Worm (Caenorhabditis elegans) whole organism, L3 larva: ENCODE results near the gene ugt-63.

Source experiments
- R02D3.7 ChIP-seq: fragments of 150-350 bp; optimal IDR thresholded peaks from 2 replicates; lab custom pipeline; 2014; ENCODE audit warnings: missing biosample characterization, missing genetic modification characterization
- ZK546.5 ChIP-seq: sonication (generic microtip); optimal IDR thresholded peaks from 2 replicates; lab custom pipeline; 2017; ENCODE audit warnings: missing biosample characterization, missing genetic modification characterization
- ceh-16 ChIP-seq: sonication (generic microtip); optimal IDR thresholded peaks from 2 replicates; lab custom pipeline; 2017; ENCODE audit warnings: missing biosample characterization, missing genetic modification characterization
- ceh-82 ChIP-seq: fragments of 150-350 bp; optimal IDR thresholded peaks from 2 replicates; lab custom pipeline; 2014; ENCODE audit warnings: missing biosample characterization, missing genetic modification characterization
- ceh-9 ChIP-seq: sonication (generic microtip); optimal IDR thresholded peaks from 2 replicates; lab custom pipeline; 2018; ENCODE audit warnings: missing biosample characterization, missing genetic modification characterization
- daf-12 ChIP-seq: fragments of 150-350 bp; optimal IDR thresholded peaks from 2 replicates; lab custom pipeline; 2014; ENCODE audit warnings: missing biosample characterization, missing genetic modification reagents, missing genetic modification characterization
- egl-27 ChIP-seq: sonication (generic microtip); optimal IDR thresholded peaks from 4 replicates; lab custom pipeline; 2017; ENCODE audit warnings: missing biosample characterization, missing genetic modification reagents, missing genetic modification characterization
- elt-1 ChIP-seq: fragments of 150-350 bp; optimal IDR thresholded peaks from 2 replicates; lab custom pipeline; 2014; ENCODE audit warnings: missing biosample characterization, missing genetic modification characterization
- elt-2 ChIP-seq: sonication (generic microtip); optimal IDR thresholded peaks from 2 replicates; lab custom pipeline; 2016; ENCODE audit warnings: missing genetic modification reagents, mild to moderate bottlenecking, missing genetic modification characterization, missing compliant biosample characterization
- elt-3 ChIP-seq, 3 experiments: fragments of 150-350 bp in 1 of 3; sonication (generic microtip) in 2 of 3; optimal IDR thresholded peaks; 2 replicates in 2 of 3; 4 replicates in 1 of 3; lab custom pipeline; 2014 to 2017; ENCODE audit warnings: missing biosample characterization in 3 of 3, missing genetic modification characterization in 3 of 3
- eor-1 ChIP-seq, 2 experiments: fragments of 150-350 bp; optimal IDR thresholded peaks; 2 replicates each; lab custom pipeline; 2014 to 2018; ENCODE audit warnings: missing biosample characterization in 2 of 2, missing genetic modification characterization in 2 of 2
- fkh-2 ChIP-seq: fragments of 150-350 bp; optimal IDR thresholded peaks from 2 replicates; lab custom pipeline; 2014; ENCODE audit warnings: missing biosample characterization, missing genetic modification reagents, missing genetic modification characterization
- fos-1 ChIP-seq: fragments of 150-350 bp; optimal IDR thresholded peaks from 2 replicates; lab custom pipeline; 2014; ENCODE audit warnings: missing biosample characterization, missing genetic modification characterization
- hmg-11 ChIP-seq: sonication (generic microtip); optimal IDR thresholded peaks from 2 replicates; lab custom pipeline; 2016; ENCODE audit warnings: missing genetic modification characterization, missing compliant biosample characterization
- lin-15B ChIP-seq: fragments of 150-350 bp; optimal IDR thresholded peaks from 2 replicates; lab custom pipeline; 2014; ENCODE audit warnings: missing biosample characterization, missing genetic modification characterization
- lin-39 ChIP-seq: fragments of 150-350 bp; optimal IDR thresholded peaks from 2 replicates; lab custom pipeline; 2018; ENCODE audit warnings: missing biosample characterization, missing genetic modification reagents, missing genetic modification characterization
- lsy-12 ChIP-seq: sonication (generic microtip); optimal IDR thresholded peaks from 2 replicates; lab custom pipeline; 2016; ENCODE audit warnings: mild to moderate bottlenecking, missing genetic modification characterization, missing compliant biosample characterization
- mml-1 ChIP-seq: fragments of 150-350 bp; sonication (generic microtip); optimal IDR thresholded peaks from 3 replicates; lab custom pipeline; 2014; ENCODE audit warnings: missing biosample characterization, missing genetic modification characterization
- nfya-1 ChIP-seq: sonication (generic microtip); optimal IDR thresholded peaks from 2 replicates; lab custom pipeline; 2017; ENCODE audit warnings: missing genetic modification characterization, mild to moderate bottlenecking, missing compliant biosample characterization, antibody characterized with exemption, moderate library complexity; ENCODE audit not compliant: insufficient read depth
- nhr-11 ChIP-seq: fragments of 150-350 bp; optimal IDR thresholded peaks from 2 replicates; lab custom pipeline; 2014; ENCODE audit warnings: missing biosample characterization, missing genetic modification characterization
- nhr-12 ChIP-seq: fragments of 150-350 bp; optimal IDR thresholded peaks from 2 replicates; lab custom pipeline; 2014; ENCODE audit warnings: missing biosample characterization, missing genetic modification characterization
- nhr-23 ChIP-seq: fragments of 150-350 bp; optimal IDR thresholded peaks from 2 replicates; lab custom pipeline; 2014; ENCODE audit warnings: missing biosample characterization, missing genetic modification reagents, missing genetic modification characterization
- nhr-237 ChIP-seq: fragments of 150-350 bp; optimal IDR thresholded peaks from 2 replicates; lab custom pipeline; 2014; ENCODE audit warnings: missing biosample characterization, missing genetic modification characterization
- nhr-25 ChIP-seq: sonication (generic microtip); optimal IDR thresholded peaks from 2 replicates; lab custom pipeline; 2017; ENCODE audit warnings: missing biosample characterization, missing genetic modification characterization
- nhr-43 ChIP-seq: sonication (generic microtip); optimal IDR thresholded peaks from 2 replicates; lab custom pipeline; 2016; ENCODE audit warnings: mild to moderate bottlenecking, missing genetic modification characterization, missing compliant biosample characterization; ENCODE audit not compliant: poor library complexity, severe bottlenecking
- nhr-76 ChIP-seq: fragments of 150-350 bp; sonication (generic microtip); optimal IDR thresholded peaks from 5 replicates; lab custom pipeline; 2014; ENCODE audit warnings: missing biosample characterization, missing genetic modification characterization
- pha-4 ChIP-seq: fragments of 150-350 bp; optimal IDR thresholded peaks from 2 replicates; lab custom pipeline; 2014; ENCODE audit warnings: missing biosample characterization, missing genetic modification reagents, missing genetic modification characterization
- pqm-1 ChIP-seq: fragments of 150-350 bp; optimal IDR thresholded peaks from 2 replicates; lab custom pipeline; 2017; ENCODE audit warnings: missing biosample characterization, missing genetic modification characterization, inconsistent platforms
- sea-2 ChIP-seq: fragments of 150-350 bp; sonication (generic microtip); optimal IDR thresholded peaks from 4 replicates; lab custom pipeline; 2014; ENCODE audit warnings: missing biosample characterization, missing genetic modification reagents, missing genetic modification characterization
- skn-1 ChIP-seq: fragments of 150-350 bp; optimal IDR thresholded peaks from 2 replicates; lab custom pipeline; 2014; ENCODE audit warnings: missing biosample characterization, missing genetic modification characterization
- snpc-4 ChIP-seq: fragments of 150-350 bp; optimal IDR thresholded peaks from 2 replicates; lab custom pipeline; 2014; ENCODE audit warnings: missing biosample characterization, missing genetic modification characterization
- tbx-2 ChIP-seq: sonication (generic microtip); optimal IDR thresholded peaks from 2 replicates; lab custom pipeline; 2016; ENCODE audit warnings: mild to moderate bottlenecking, missing genetic modification characterization, missing compliant biosample characterization
- unc-39 ChIP-seq: sonication (generic microtip); optimal IDR thresholded peaks from 4 replicates; lab custom pipeline; 2017; ENCODE audit warnings: missing biosample characterization, missing genetic modification characterization
- unc-62 ChIP-seq: fragments of 150-350 bp; sonication (generic microtip); optimal IDR thresholded peaks from 4 replicates; lab custom pipeline; 2014; ENCODE audit warnings: missing biosample characterization, missing genetic modification reagents, missing genetic modification characterization
- zag-1 ChIP-seq: fragments of 150-350 bp; optimal IDR thresholded peaks from 2 replicates; lab custom pipeline; 2014; ENCODE audit warnings: missing biosample characterization, missing genetic modification characterization
- ztf-4 ChIP-seq: fragments of 150-350 bp; optimal IDR thresholded peaks from 2 replicates; lab custom pipeline; 2014; ENCODE audit warnings: missing biosample characterization, missing genetic modification characterization

The ugt-63 gene

DNA sequence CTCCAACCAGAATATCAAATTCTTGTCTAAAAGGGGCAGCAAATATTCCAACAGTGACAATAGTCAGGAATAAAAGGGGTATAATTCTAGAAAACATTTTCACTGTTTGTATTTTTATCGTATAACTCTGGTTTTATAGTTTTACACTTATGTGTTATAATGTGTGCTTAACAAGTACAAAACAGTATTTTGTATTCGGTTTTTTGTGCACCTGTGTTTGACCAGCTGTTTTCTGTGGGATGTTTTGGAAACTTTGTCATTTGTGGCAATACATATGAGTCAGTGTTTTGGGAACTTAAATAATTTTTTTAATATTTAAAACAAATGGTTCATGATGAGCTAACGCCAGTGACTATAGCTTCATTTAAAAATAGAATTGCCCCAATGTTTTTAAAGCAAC lies 35.8 kb upstream of the ugt-63 start, which contains the start of gene F14F9.6:
F14F9.6 (minus strand) TSS at position 101 of the 400 bp plus-strand sequence.
- no peak for TF ChIP-seq daf-12 (tag; lab: Kevin White, UChicago)
- no peak for TF ChIP-seq nhr-25
- no peak for TF ChIP-seq ZK546.5
- no peak for TF ChIP-seq nhr-43 (tag; lab: Kevin White, UChicago)
- TF ChIP-seq lin-15B (tag; lab: Kevin White, UChicago), result no peak
- TF ChIP-seq, all 47 proteins: peak for 0

- TF ChIP-seq pha-4, result no peak
- TF ChIP-seq elt-1, result no peak
- TF ChIP-seq nhr-25, result no peak
- TF ChIP-seq R02D3.7 (tag; lab: Kevin White, UChicago), result no peak
- TF ChIP-seq hmg-11 (tag; lab: Kevin White, UChicago), result no peak
- TF ChIP-seq nfya-1 (tag; lab: Kevin White, UChicago), result no peak
- TF ChIP-seq ztf-4 (tag; lab: Kevin White, UChicago), result no peak
- no peak for TF ChIP-seq nhr-237 (tag; lab: Kevin White, UChicago)
- TF ChIP-seq nhr-12 (tag; lab: Kevin White, UChicago), result no peak
- no peak for TF ChIP-seq lin-39 (tag; lab: Kevin White, UChicago)
- no peak for TF ChIP-seq daf-12 (tag; lab: Kevin White, UChicago)
- TF ChIP-seq elt-2 (tag; lab: Kevin White, UChicago), result no peak
- TF ChIP-seq ceh-82 (tag; lab: Kevin White, UChicago), result no peak
- TF ChIP-seq elt-3 (tag; optimal IDR thresholded peaks at IDR 0.05; lab: Kevin White, UChicago), result no peak
- no peak for TF ChIP-seq nhr-43 (tag; lab: Kevin White, UChicago)
- no peak for TF ChIP-seq nhr-11
- TF ChIP-seq fos-1 (tag; lab: Kevin White, UChicago), result no peak
These were observed 34.0 kb upstream of the ugt-63 start, which contains the start of gene F14F9.2 for ce11 chrV:5144541-5144940. F14F9.2 (plus strand) TSS chrV:5144841.

DNA sequence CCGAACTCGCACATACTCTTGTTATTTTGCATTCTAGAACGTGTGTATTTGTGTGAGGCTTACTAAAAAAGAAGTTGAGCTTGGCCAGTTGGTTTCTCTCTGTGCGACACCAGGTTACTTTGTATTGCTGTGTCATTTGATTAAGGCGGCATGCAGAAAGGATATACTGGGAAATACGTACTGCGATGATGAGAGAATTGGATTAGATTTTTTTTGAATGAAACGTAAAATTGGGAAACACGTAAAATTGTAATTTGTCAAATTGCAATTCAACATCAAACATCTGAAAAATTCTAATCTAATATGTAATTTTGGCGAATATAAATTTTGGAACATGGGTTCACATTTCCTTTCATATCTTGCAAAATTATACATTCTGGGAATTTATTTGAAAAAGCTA lies 33.2 kb upstream of the ugt-63 start, which contains the start of gene srh-129:
srh-129 (minus strand) TSS at position 101 of the 400 bp plus-strand sequence.
- TF ChIP-seq unc-39 (tag; lab: Kevin White, UChicago) (no peak), ceh-9 (no peak), egl-27 (tag; lab: Kevin White, UChicago) (no peak), pqm-1 (tag; lab: Kevin White, UChicago) (no peak), nhr-76 (no peak), lin-39 (tag; lab: Kevin White, UChicago) (no peak), nhr-25 (no peak)

DNA sequence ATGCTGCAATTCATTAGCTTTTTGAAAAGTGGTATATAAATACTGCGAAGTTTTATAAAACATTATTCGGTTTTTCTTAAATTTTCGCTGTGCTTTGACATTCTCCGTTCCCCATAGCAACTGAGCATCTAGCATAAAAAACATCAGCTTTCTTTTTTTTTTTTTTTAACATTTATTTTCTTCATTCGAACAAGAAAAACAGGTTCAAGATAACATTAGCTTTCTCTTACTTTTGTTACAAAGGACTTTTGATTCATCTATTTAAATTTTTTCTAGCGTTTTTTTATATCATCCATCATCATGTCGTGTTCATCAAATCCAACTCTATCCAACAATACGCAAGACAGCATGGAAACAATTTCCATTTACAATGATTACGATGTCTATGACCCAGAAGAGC lies 27.3 kb upstream of the ugt-63 start, which contains the start of gene F14F9.3:
F14F9.3 (plus strand) TSS at position 301 of the 400 bp plus-strand sequence.
- TF ChIP-seq snpc-4 (tag; lab: Kevin White, UChicago) (no peak), ZK546.5 (no peak), nhr-12 (tag; lab: Kevin White, UChicago) (no peak), fkh-2 (tag; lab: Kevin White, UChicago) (no peak), elt-2 (tag; lab: Kevin White, UChicago) (no peak), zag-1 (tag; lab: Kevin White, UChicago) (no peak), pha-4 (no peak), nhr-76 (no peak), hmg-11 (tag; lab: Kevin White, UChicago) (no peak), egl-27 (tag; lab: Kevin White, UChicago) (no peak), unc-62 (GFP tag; lab: Kevin White, UChicago) (no peak), eor-1 (tag; optimal IDR thresholded peaks at IDR 0.05; lab: Kevin White, UChicago) (no peak), R02D3.7 (tag; lab: Kevin White, UChicago) (no peak), tbx-2 (tag; lab: Kevin White, UChicago) (no peak), daf-12 (tag; lab: Kevin White, UChicago) (no peak), lsy-12 (tag; lab: Kevin White, UChicago) (no peak), ceh-82 (tag; lab: Kevin White, UChicago) (no peak), nhr-11 (no peak), sea-2 (GFP tag; lab: Kevin White, UChicago) (no peak)

- TF ChIP-seq fkh-2 (tag; lab: Kevin White, UChicago) (no peak), mml-1 (tag; lab: Kevin White, UChicago) (no peak), ceh-16 (no peak), daf-12 (tag; lab: Kevin White, UChicago) (no peak), fos-1 (tag; lab: Kevin White, UChicago) (no peak), tbx-2 (tag; lab: Kevin White, UChicago) (no peak), nhr-43 (tag; lab: Kevin White, UChicago) (no peak), ztf-4 (tag; lab: Kevin White, UChicago) (no peak), skn-1 (tag; lab: Kevin White, UChicago) (no peak), nhr-11 (no peak), elt-1 (no peak), pha-4 (no peak), ceh-82 (tag; lab: Kevin White, UChicago) (no peak), nhr-23 (tag; lab: Kevin White, UChicago) (no peak)
These were observed 21.9 kb upstream of the ugt-63 start, which contains the start of gene F14F9.4 for ce11 chrV:5132441-5132840. F14F9.4 (plus strand) TSS chrV:5132741.
